Worm (Caenorhabditis elegans) whole organism, early embryonic: ENCODE measurements around the gene air-1.

Experiments used
- B0310.2 ChIP-seq: sonication (generic microtip); optimal IDR thresholded peaks from 2 replicates; lab custom pipeline; 2016; ENCODE audit warnings: mild to moderate bottlenecking, missing genetic modification characterization, missing compliant biosample characterization
- F13C5.2 ChIP-seq: sonication (generic microtip); optimal IDR thresholded peaks from 2 replicates; lab custom pipeline; 2017; ENCODE audit warnings: mild to moderate bottlenecking, missing genetic modification characterization, inconsistent platforms, missing compliant biosample characterization
- aly-1 ChIP-seq: sonication (generic microtip); optimal IDR thresholded peaks from 2 replicates; lab custom pipeline; 2016; ENCODE audit warnings: missing genetic modification characterization, missing compliant biosample characterization
- ama-1 ChIP-seq: fragments of 150-350 bp; optimal IDR thresholded peaks from 2 replicates; lab custom pipeline; 2014
- ceh-13 ChIP-seq: fragments of 200-800 bp; sonication (Bioruptor generic); optimal IDR thresholded peaks from 2 replicates; lab custom pipeline; 2018; ENCODE audit warnings: mild to moderate bottlenecking, missing genetic modification characterization, missing compliant biosample characterization
- ceh-36 ChIP-seq: sonication (generic microtip); optimal IDR thresholded peaks from 2 replicates; lab custom pipeline; 2016; ENCODE audit warnings: missing genetic modification characterization, inconsistent platforms, missing compliant biosample characterization
- ets-7 ChIP-seq: sonication (generic microtip); optimal IDR thresholded peaks from 2 replicates; lab custom pipeline; 2016; ENCODE audit warnings: missing genotype, missing genetic modification characterization, missing compliant biosample characterization
- flt-1 ChIP-seq: fragments of 200-800 bp; sonication (Bioruptor generic); IDR thresholded peaks from 2 replicates; pipeline ENCODE4 v1.3.6; 2022; ENCODE audit warnings: missing genetic modification characterization, missing compliant biosample characterization
- hmbx-1 ChIP-seq: sonication (generic microtip); optimal IDR thresholded peaks from 2 replicates; lab custom pipeline; 2016; ENCODE audit warnings: mild to moderate bottlenecking, missing genetic modification characterization, missing compliant biosample characterization
- hmg-4 ChIP-seq: fragments of 200-800 bp; sonication (Bioruptor generic); optimal IDR thresholded peaks from 2 replicates; lab custom pipeline; 2018; ENCODE audit warnings: mild to moderate bottlenecking, missing genetic modification characterization, missing compliant biosample characterization
- hnd-1 ChIP-seq: sonication (generic microtip); optimal IDR thresholded peaks from 2 replicates; lab custom pipeline; 2016; ENCODE audit warnings: missing genetic modification characterization, missing compliant biosample characterization
- pes-1 ChIP-seq: fragments of 200-800 bp; sonication (Bioruptor generic); IDR thresholded peaks from 2 replicates; pipeline ENCODE4 v1.3.6; 2022; ENCODE audit warnings: missing genetic modification reagents, missing genetic modification characterization, missing compliant biosample characterization
- scrt-1 ChIP-seq: fragments of 200-800 bp; sonication (Bioruptor generic); IDR thresholded peaks from 2 replicates; pipeline ENCODE4 v1.3.6; 2022; ENCODE audit warnings: missing genetic modification characterization, missing compliant biosample characterization
- sea-1 ChIP-seq: fragments of 200-800 bp; sonication (Bioruptor generic); conservative IDR thresholded peaks from 2 replicates; pipeline ENCODE4 v1.3.6; 2022; ENCODE audit warnings: missing genetic modification characterization, missing compliant biosample characterization
- tbx-11 ChIP-seq: fragments of 200-800 bp; sonication (Bioruptor generic); IDR thresholded peaks from 2 replicates; pipeline ENCODE4 v1.3.6; 2022; ENCODE audit warnings: missing genetic modification characterization, missing compliant biosample characterization
- tbx-37 ChIP-seq: fragments of 200-800 bp; sonication (Bioruptor generic); conservative IDR thresholded peaks from 2 replicates; pipeline ENCODE4 v1.3.6; 2022; ENCODE audit warnings: missing genetic modification reagents, missing genetic modification characterization, missing compliant biosample characterization
- tra-4 ChIP-seq: sonication (generic microtip); optimal IDR thresholded peaks from 2 replicates; lab custom pipeline; 2017; ENCODE audit warnings: missing genetic modification characterization, missing compliant biosample characterization

The air-1 gene

ce11 chrV:8210527-8210926, 10.8 kb upstream of the air-1 start:
- no peak for TF ChIP-seq B0310.2 (tag; lab: Kevin White, UChicago)
- TF ChIP-seq hmg-4 (GFP tag; lab: Kevin White, UChicago): no peak
- TF ChIP-seq ama-1 (lab: Kevin White, UChicago): no peak
- TF ChIP-seq ceh-13: no peak
- TF ChIP-seq F13C5.2 (tag; lab: Kevin White, UChicago): no peak
- TF ChIP-seq ceh-36 (tag; lab: Kevin White, UChicago): no peak
- no peak for TF ChIP-seq pes-1 (GFP tag; lab: Robert Waterston, UW)
- no peak for TF ChIP-seq tbx-37 (GFP tag; lab: Robert Waterston, UW)
- TF ChIP-seq aly-1: no peak

ce11 chrV:8211993-8212392, 9.3 kb upstream of the air-1 start:
- no peak for TF ChIP-seq F13C5.2 (tag; lab: Kevin White, UChicago)
- TF ChIP-seq tbx-11 (GFP tag; lab: Robert Waterston, UW): no peak
- TF ChIP-seq aly-1: no peak
- no peak for TF ChIP-seq hmbx-1 (tag; lab: Kevin White, UChicago)
- no peak for TF ChIP-seq hnd-1 (tag; lab: Kevin White, UChicago)
- TF ChIP-seq tra-4 (tag; lab: Kevin White, UChicago): no peak
- TF ChIP-seq scrt-1 (GFP tag; lab: Robert Waterston, UW): no peak

ce11 chrV:8212816-8213215, 8.5 kb upstream of the air-1 start:
- TF ChIP-seq tbx-37 (GFP tag; lab: Robert Waterston, UW): no peak
- TF ChIP-seq ceh-36 (tag; lab: Kevin White, UChicago): no peak
- no peak for TF ChIP-seq hnd-1 (tag; lab: Kevin White, UChicago)
- TF ChIP-seq hmbx-1 (tag; lab: Kevin White, UChicago): no peak
- no peak for TF ChIP-seq flt-1 (GFP tag; lab: Robert Waterston, UW)
- no peak for TF ChIP-seq ets-7 (tag; lab: Kevin White, UChicago)
- no peak for TF ChIP-seq ama-1 (lab: Kevin White, UChicago)

ce11 chrV:8213868-8214267, 7.4 kb upstream of the air-1 start, which contains the start of gene K07C11.7:
Gene K07C11.7, minus strand, starts transcription at chrV:8213968.
- no peak for TF ChIP-seq sea-1 (GFP tag; lab: Robert Waterston, UW)

- no peak for TF ChIP-seq ama-1 (lab: Kevin White, UChicago)
- TF ChIP-seq sea-1 (GFP tag; lab: Robert Waterston, UW): no peak
- TF ChIP-seq F13C5.2 (tag; lab: Kevin White, UChicago): no peak
- no peak for TF ChIP-seq ceh-13
- no peak for TF ChIP-seq ets-7 (tag; lab: Kevin White, UChicago)
- TF ChIP-seq hnd-1 (tag; lab: Kevin White, UChicago): no peak
- no peak for TF ChIP-seq B0310.2 (tag; lab: Kevin White, UChicago)
- no peak for TF ChIP-seq hmg-4 (GFP tag; lab: Kevin White, UChicago)
- TF ChIP-seq flt-1 (GFP tag; lab: Robert Waterston, UW): no peak
- TF ChIP-seq tbx-11 (GFP tag; lab: Robert Waterston, UW): no peak
- no peak for TF ChIP-seq aly-1
- TF ChIP-seq tbx-37 (GFP tag; lab: Robert Waterston, UW): no peak
- TF ChIP-seq scrt-1 (GFP tag; lab: Robert Waterston, UW): no peak
- TF ChIP-seq tra-4 (tag; lab: Kevin White, UChicago): no peak
These were observed 6.1 kb upstream of the air-1 start for ce11 chrV:8215158-8215557.

- TF ChIP-seq B0310.2 (tag; lab: Kevin White, UChicago) (no peak), hmg-4 (GFP tag; lab: Kevin White, UChicago) (no peak), flt-1 (GFP tag; lab: Robert Waterston, UW) (no peak), ceh-36 (tag; lab: Kevin White, UChicago) (no peak), ama-1 (lab: Kevin White, UChicago) (no peak), ceh-13 (no peak), tbx-37 (GFP tag; lab: Robert Waterston, UW) (no peak), hnd-1 (tag; lab: Kevin White, UChicago) (no peak), hmbx-1 (tag; lab: Kevin White, UChicago) (no peak), tbx-11 (GFP tag; lab: Robert Waterston, UW) (no peak), F13C5.2 (tag; lab: Kevin White, UChicago) (no peak), pes-1 (GFP tag; lab: Robert Waterston, UW) (no peak), tra-4 (tag; lab: Kevin White, UChicago) (no peak), scrt-1 (GFP tag; lab: Robert Waterston, UW) (no peak), aly-1 (no peak), ets-7 (tag; lab: Kevin White, UChicago) (no peak), sea-1 (GFP tag; lab: Robert Waterston, UW) (no peak)
These were observed 4.2 kb upstream of the air-1 start for ce11 chrV:8217118-8217517.

ce11 chrV:8217661-8218265, 3.5 kb upstream of the air-1 start, which contains the start of gene K07C11.8:
Gene K07C11.8, minus strand, starts transcription at chrV:8217884.
- TF ChIP-seq tbx-11 (GFP tag; lab: Robert Waterston, UW) (no peak), hnd-1 (tag; lab: Kevin White, UChicago) (no peak), ceh-36 (tag; lab: Kevin White, UChicago) (no peak), B0310.2 (tag; lab: Kevin White, UChicago) (no peak), F13C5.2 (tag; lab: Kevin White, UChicago) (no peak), flt-1 (GFP tag; lab: Robert Waterston, UW) (no peak), ceh-13 (no peak), hmg-4 (GFP tag; lab: Kevin White, UChicago) (no peak), ets-7 (tag; lab: Kevin White, UChicago) (no peak), tbx-37 (GFP tag; lab: Robert Waterston, UW) (no peak), scrt-1 (GFP tag; lab: Robert Waterston, UW) (no peak), ama-1 (lab: Kevin White, UChicago) (no peak), aly-1 (no peak), hmbx-1 (tag; lab: Kevin White, UChicago) (no peak), sea-1 (GFP tag; lab: Robert Waterston, UW) (no peak), pes-1 (GFP tag; lab: Robert Waterston, UW) (no peak), tra-4 (tag; lab: Kevin White, UChicago) (no peak)
